Worm (Caenorhabditis elegans) whole organism, L4/young adult: ENCODE measurements around the gene exc-13.

ENCODE experiments used
- W03F9.2 ChIP-seq: fragments of 150-350 bp; optimal IDR thresholded peaks from 2 replicates; lab custom pipeline; 2014; ENCODE audit warnings: missing biosample characterization, missing genetic modification characterization
- dao-5 ChIP-seq: sonication (generic microtip); optimal IDR thresholded peaks from 2 replicates; lab custom pipeline; 2016; ENCODE audit warnings: missing genotype, missing genetic modification characterization, moderate library complexity, missing compliant biosample characterization
- him-1 ChIP-seq: sonication (generic microtip); optimal IDR thresholded peaks from 2 replicates; lab custom pipeline; 2016; ENCODE audit warnings: missing genotype, missing genetic modification reagents, missing genetic modification characterization, missing compliant biosample characterization

Gene exc-13

ce11 chrV:7395359-7395758 is 30.3 kb downstream of the exc-13 start, which contains the start of gene srx-9:
srx-9 (minus strand) TSS chrV:7395459.
- TF ChIP-seq W03F9.2 (tag; lab: Kevin White, UChicago): no peak
- TF ChIP-seq dao-5 (tag; lab: Kevin White, UChicago): no peak
- no peak for TF ChIP-seq him-1 (tag; lab: Kevin White, UChicago)

ce11 chrV:7399202-7399601 is 34.2 kb downstream of the exc-13 start, which contains the start of gene gst-41:
gst-41 (minus strand) TSS chrV:7399302.
- TF ChIP-seq W03F9.2 (tag; lab: Kevin White, UChicago) (no peak), him-1 (tag; lab: Kevin White, UChicago) (no peak), dao-5 (tag; lab: Kevin White, UChicago) (no peak)

ce11 chrV:7400095-7400494 is 35.0 kb downstream of the exc-13 start, which contains the start of gene cnc-9:
cnc-9 (minus strand) TSS chrV:7400195.
- TF ChIP-seq dao-5 (tag; lab: Kevin White, UChicago) (no peak), him-1 (tag; lab: Kevin White, UChicago) (no peak), W03F9.2 (tag; lab: Kevin White, UChicago) (no peak)

ce11 chrV:7400588-7400987 is 35.5 kb downstream of the exc-13 start, which contains the start of gene srx-60:
srx-60 (plus strand) TSS chrV:7400888.
- TF ChIP-seq him-1 (tag; lab: Kevin White, UChicago) (no peak), W03F9.2 (tag; lab: Kevin White, UChicago) (no peak), dao-5 (tag; lab: Kevin White, UChicago) (no peak)

- TF ChIP-seq him-1 (tag; lab: Kevin White, UChicago) (no peak), W03F9.2 (tag; lab: Kevin White, UChicago) (no peak), dao-5 (tag; lab: Kevin White, UChicago) (no peak)
Observed at ce11 chrV:7402355-7402754, 37.3 kb downstream of the exc-13 start, which contains the start of gene srj-13. srj-13 (plus strand) TSS chrV:7402655.

ce11 chrV:7403501-7403900 is 38.5 kb downstream of the exc-13 start:
- no peak for TF ChIP-seq dao-5 (tag; lab: Kevin White, UChicago)
- TF ChIP-seq him-1 (tag; lab: Kevin White, UChicago): no peak
- TF ChIP-seq W03F9.2 (tag; lab: Kevin White, UChicago): no peak

- TF ChIP-seq W03F9.2 (tag; lab: Kevin White, UChicago) (no peak), him-1 (tag; lab: Kevin White, UChicago) (no peak), dao-5 (tag; lab: Kevin White, UChicago) (no peak)
Observed at ce11 chrV:7408520-7408919, 43.5 kb downstream of the exc-13 start, which contains the start of gene srt-6. srt-6 (minus strand) TSS chrV:7408814.

- no peak for TF ChIP-seq dao-5 (tag; lab: Kevin White, UChicago)
- TF ChIP-seq him-1 (tag; lab: Kevin White, UChicago): no peak
- no peak for TF ChIP-seq W03F9.2 (tag; lab: Kevin White, UChicago)
Observed at ce11 chrV:7409599-7409998, 44.5 kb downstream of the exc-13 start, which contains the start of gene R13D7.2. R13D7.2 (plus strand) TSS chrV:7409899.

ce11 chrV:7411695-7412094 is 46.6 kb downstream of the exc-13 start, which contains the start of gene str-41:
str-41 (plus strand) TSS chrV:7411995.
- TF ChIP-seq W03F9.2 (tag; lab: Kevin White, UChicago): no peak
- TF ChIP-seq dao-5 (tag; lab: Kevin White, UChicago): no peak
- no peak for TF ChIP-seq him-1 (tag; lab: Kevin White, UChicago)

- no peak for TF ChIP-seq dao-5 (tag; lab: Kevin White, UChicago)
- TF ChIP-seq W03F9.2 (tag; lab: Kevin White, UChicago): no peak
- TF ChIP-seq him-1 (tag; lab: Kevin White, UChicago): no peak
Observed at ce11 chrV:7413107-7413774, 48.2 kb downstream of the exc-13 start, which contains the start of gene F18E3.11. F18E3.11 (plus strand) TSS chrV:7413482.

ce11 chrV:7414909-7415308 is 49.9 kb downstream of the exc-13 start, which contains the start of gene F18E3.12:
F18E3.12 (plus strand) TSS chrV:7414985.
- TF ChIP-seq him-1 (tag; lab: Kevin White, UChicago): no peak
- TF ChIP-seq W03F9.2 (tag; lab: Kevin White, UChicago): no peak
- TF ChIP-seq dao-5 (tag; lab: Kevin White, UChicago): no peak
